Fruit fly (Drosophila melanogaster) whole organism, embryonic: ENCODE results near the gene CG17717.

ENCODE experiments used
- ATbp ChIP-seq: fragments of 200-800 bp; sonication (Bioruptor generic); optimal IDR thresholded peaks from 2 replicates; lab custom pipeline; 2017; ENCODE audit warnings: missing biosample characterization, mild to moderate bottlenecking, missing genetic modification characterization, missing genetic modification reagents
- Asciz ChIP-seq: fragments of 200-800 bp; sonication (Bioruptor generic); optimal IDR thresholded peaks from 2 replicates; lab custom pipeline; 2017; ENCODE audit warnings: missing biosample characterization, mild to moderate bottlenecking, missing genetic modification characterization, missing genetic modification reagents
- B-H1 ChIP-seq: fragments of 200-800 bp; sonication (Bioruptor generic); IDR thresholded peaks from 3 replicates; pipeline ENCODE4 v1.3.6; 2022; ENCODE audit warnings: missing biosample characterization, missing genetic modification characterization
- B-H2 ChIP-seq: fragments of 200-800 bp; sonication (Bioruptor generic); optimal IDR thresholded peaks from 2 replicates; lab custom pipeline; 2018; ENCODE audit warnings: missing biosample characterization, mild to moderate bottlenecking, missing genetic modification characterization
- Bdp1 ChIP-seq: fragments of 200-800 bp; sonication (Bioruptor generic); optimal IDR thresholded peaks from 3 replicates; lab custom pipeline; 2016; ENCODE audit warnings: missing biosample characterization, missing genetic modification characterization
- C15 ChIP-seq: fragments of 200-800 bp; sonication (Bioruptor generic); IDR thresholded peaks from 3 replicates; pipeline ENCODE4 v1.3.6; 2022; ENCODE audit warnings: missing biosample characterization, missing genetic modification characterization
- CG10462 ChIP-seq: fragments of 200-800 bp; sonication (Bioruptor generic); optimal IDR thresholded peaks from 2 replicates; lab custom pipeline; 2016; ENCODE audit warnings: missing biosample characterization, missing genetic modification characterization
- CG11085 ChIP-seq: fragments of 200-800 bp; sonication (Bioruptor generic); IDR thresholded peaks from 2 replicates; pipeline ENCODE4 v1.3.6; 2022; ENCODE audit warnings: missing biosample characterization, missing genetic modification characterization
- CG11560 ChIP-seq: fragments of 200-800 bp; sonication (Bioruptor generic); IDR thresholded peaks from 3 replicates; pipeline ENCODE4 v1.3.6; 2022; ENCODE audit warnings: missing biosample characterization, missing genetic modification characterization
- CG13424 ChIP-seq: fragments of 200-800 bp; sonication (Bioruptor generic); optimal IDR thresholded peaks from 2 replicates; lab custom pipeline; 2019; ENCODE audit warnings: missing biosample characterization, mild to moderate bottlenecking, missing genetic modification characterization, moderate library complexity
- CG13894 ChIP-seq: fragments of 200-800 bp; sonication (Bioruptor generic); optimal IDR thresholded peaks from 3 replicates; lab custom pipeline; 2018; ENCODE audit warnings: missing biosample characterization, mild to moderate bottlenecking, missing genetic modification characterization, moderate library complexity
- CG14050 ChIP-seq: fragments of 200-800 bp; sonication (Bioruptor generic); IDR thresholded peaks from 3 replicates; pipeline ENCODE4 v1.3.6; 2022; ENCODE audit warnings: missing biosample characterization, missing genetic modification characterization
- CG14860 ChIP-seq: fragments of 200-800 bp; sonication (Bioruptor generic); IDR thresholded peaks from 3 replicates; pipeline ENCODE4 v1.3.6; 2022; ENCODE audit warnings: missing biosample characterization, missing genetic modification characterization; ENCODE audit not compliant: partially characterized antibody
- CG15696 ChIP-seq: fragments of 200-800 bp; sonication (Bioruptor generic); optimal IDR thresholded peaks from 2 replicates; lab custom pipeline; 2019; ENCODE audit warnings: missing biosample characterization, mild to moderate bottlenecking, missing genetic modification characterization, moderate library complexity
- CG1602 ChIP-seq: fragments of 200-800 bp; sonication (Bioruptor generic); optimal IDR thresholded peaks from 3 replicates; lab custom pipeline; 2016; ENCODE audit warnings: missing biosample characterization, missing genetic modification characterization
- CG1647 ChIP-seq: fragments of 200-800 bp; sonication (Bioruptor generic); optimal IDR thresholded peaks from 3 replicates; lab custom pipeline; 2016; ENCODE audit warnings: missing biosample characterization, missing genetic modification characterization
- CG17361 ChIP-seq: fragments of 200-800 bp; sonication (Bioruptor generic); IDR thresholded peaks from 3 replicates; pipeline ENCODE4 v1.3.6; 2022; ENCODE audit warnings: missing biosample characterization, missing genetic modification characterization
- CG17612 ChIP-seq: fragments of 200-800 bp; sonication (Bioruptor generic); IDR thresholded peaks from 2 replicates; pipeline ENCODE4 v1.3.6; 2022; ENCODE audit warnings: missing biosample characterization, missing genetic modification characterization
- CG1792 ChIP-seq: fragments of 200-800 bp; sonication (Bioruptor generic); optimal IDR thresholded peaks from 2 replicates; lab custom pipeline; 2016; ENCODE audit warnings: missing biosample characterization, missing genetic modification characterization
- CG18599 ChIP-seq: fragments of 200-800 bp; sonication (Bioruptor generic); optimal IDR thresholded peaks from 3 replicates; lab custom pipeline; 2017; ENCODE audit warnings: missing biosample characterization, missing genetic modification characterization, mild to moderate bottlenecking, moderate library complexity, missing genetic modification reagents
- CG2875 ChIP-seq: fragments of 200-800 bp; sonication (Bioruptor generic); optimal IDR thresholded peaks from 2 replicates; lab custom pipeline; 2017; ENCODE audit warnings: missing biosample characterization, mild to moderate bottlenecking, missing genetic modification characterization, missing genetic modification reagents
- CG3163 ChIP-seq: fragments of 200-800 bp; sonication (Bioruptor generic); optimal IDR thresholded peaks from 3 replicates; lab custom pipeline; 2016; ENCODE audit warnings: missing biosample characterization, missing genetic modification characterization
- CG32532 ChIP-seq: fragments of 200-800 bp; sonication (Bioruptor generic); IDR thresholded peaks from 2 replicates; pipeline ENCODE4 v1.3.6; 2022; ENCODE audit warnings: missing biosample characterization, missing genetic modification characterization
- CG6813 ChIP-seq: fragments of 200-800 bp; sonication (Bioruptor generic); optimal IDR thresholded peaks from 2 replicates; lab custom pipeline; 2017; ENCODE audit warnings: missing biosample characterization, missing genetic modification characterization, mild to moderate bottlenecking, moderate library complexity, missing genetic modification reagents
- CG7987 ChIP-seq: fragments of 200-800 bp; sonication (Bioruptor generic); optimal IDR thresholded peaks from 2 replicates; lab custom pipeline; 2018; ENCODE audit warnings: missing biosample characterization, mild to moderate bottlenecking, missing genetic modification characterization, moderate library complexity
- CG9727 ChIP-seq: fragments of 200-800 bp; sonication (Bioruptor generic); optimal IDR thresholded peaks from 3 replicates; lab custom pipeline; 2017; ENCODE audit warnings: missing biosample characterization, mild to moderate bottlenecking, missing genetic modification characterization
- Dip2 ChIP-seq: fragments of 200-800 bp; sonication (Bioruptor generic); IDR thresholded peaks from 2 replicates; pipeline ENCODE4 v1.3.6; 2022; ENCODE audit warnings: missing biosample characterization, missing genetic modification characterization
- E2f1 ChIP-seq: fragments of 200-800 bp; sonication (Bioruptor generic); IDR thresholded peaks from 2 replicates; pipeline ENCODE4 v1.3.6; 2022; ENCODE audit warnings: missing biosample characterization, missing genetic modification characterization
- Fer3 ChIP-seq: fragments of 200-800 bp; sonication (Bioruptor generic); optimal IDR thresholded peaks from 2 replicates; lab custom pipeline; 2018; ENCODE audit warnings: missing biosample characterization, mild to moderate bottlenecking, missing genetic modification characterization, moderate library complexity
- HHEX ChIP-seq: fragments of 200-800 bp; sonication (Bioruptor generic); optimal IDR thresholded peaks from 3 replicates; lab custom pipeline; 2017; ENCODE audit warnings: missing biosample characterization, mild to moderate bottlenecking, missing genetic modification characterization, missing genetic modification reagents
- HLH3B ChIP-seq: fragments of 200-800 bp; sonication (Bioruptor generic); IDR thresholded peaks from 2 replicates; pipeline ENCODE4 v1.3.6; 2022; ENCODE audit warnings: missing biosample characterization, missing genetic modification characterization
- HLHmδ ChIP-seq: fragments of 200-800 bp; sonication (Bioruptor generic); optimal IDR thresholded peaks from 2 replicates; lab custom pipeline; 2018; ENCODE audit warnings: missing biosample characterization, mild to moderate bottlenecking, missing genetic modification characterization, moderate library complexity
- Lim3 ChIP-seq: fragments of 200-800 bp; sonication (Bioruptor generic); IDR thresholded peaks from 2 replicates; pipeline ENCODE4 v1.3.6; 2022; ENCODE audit warnings: missing biosample characterization, missing genetic modification characterization
- Stat92E ChIP-seq, 3 experiments: fragments of >200 bp in 2 of 3; fragments of 200-800 bp in 1 of 3; sonication (Bioruptor generic) in 1 of 3; optimal IDR thresholded peaks; 2 replicates each; lab custom pipeline; 2017 to 2019; ENCODE audit warnings: missing biosample characterization in 3 of 3, missing genetic modification characterization in 3 of 3, mild to moderate bottlenecking in 1 of 3, moderate library complexity in 1 of 3
- Tbp ChIP-seq: fragments of >200 bp; optimal IDR thresholded peaks from 2 replicates; lab custom pipeline; 2018; ENCODE audit warnings: missing biosample characterization, missing genetic modification characterization
- ara ChIP-seq: fragments of 200-800 bp; sonication (Bioruptor generic); IDR thresholded peaks from 2 replicates; pipeline ENCODE4 v1.3.6; 2022; ENCODE audit warnings: missing biosample characterization, missing genetic modification characterization
- az2 ChIP-seq: fragments of 200-800 bp; sonication (Bioruptor generic); optimal IDR thresholded peaks from 3 replicates; lab custom pipeline; 2016; ENCODE audit warnings: missing biosample characterization, missing genetic modification characterization
- bab2 ChIP-seq: fragments of 200-800 bp; sonication (Bioruptor generic); optimal IDR thresholded peaks from 2 replicates; lab custom pipeline; 2016; ENCODE audit warnings: missing biosample characterization, missing genetic modification characterization
- gem ChIP-seq: fragments of 200-800 bp; sonication (Bioruptor generic); optimal IDR thresholded peaks from 2 replicates; lab custom pipeline; 2019; ENCODE audit warnings: missing biosample characterization, mild to moderate bottlenecking, missing genetic modification characterization, moderate library complexity
- grn ChIP-seq: fragments of 200-800 bp; sonication (Bioruptor generic); optimal IDR thresholded peaks from 3 replicates; lab custom pipeline; 2017; ENCODE audit warnings: missing biosample characterization, missing genetic modification characterization
- her ChIP-seq: fragments of 200-800 bp; sonication (Bioruptor generic); optimal IDR thresholded peaks from 2 replicates; lab custom pipeline; 2016; ENCODE audit warnings: missing biosample characterization, missing genetic modification characterization
- kay ChIP-seq: fragments of 200-800 bp; sonication (Bioruptor generic); optimal IDR thresholded peaks from 2 replicates; lab custom pipeline; 2016; ENCODE audit warnings: missing biosample characterization, missing genetic modification characterization
- ken ChIP-seq: fragments of 200-800 bp; sonication (Bioruptor generic); IDR thresholded peaks from 3 replicates; pipeline ENCODE4 v1.3.6; 2022; ENCODE audit warnings: missing biosample characterization, missing genetic modification characterization
- mld ChIP-seq: fragments of 200-800 bp; sonication (Bioruptor generic); IDR thresholded peaks from 3 replicates; pipeline ENCODE4 v1.3.6; 2022; ENCODE audit warnings: missing biosample characterization, missing genetic modification characterization; ENCODE audit not compliant: partially characterized antibody
- oc ChIP-seq: fragments of 200-800 bp; sonication (Bioruptor generic); optimal IDR thresholded peaks from 2 replicates; lab custom pipeline; 2018; ENCODE audit warnings: missing biosample characterization, mild to moderate bottlenecking, missing genetic modification characterization, moderate library complexity
- p53 ChIP-seq: fragments of 200-800 bp; sonication (Bioruptor generic); optimal IDR thresholded peaks from 2 replicates; lab custom pipeline; 2016; ENCODE audit warnings: missing biosample characterization, missing genetic modification characterization
- pfk ChIP-seq: fragments of 200-800 bp; sonication (Bioruptor generic); optimal IDR thresholded peaks from 2 replicates; lab custom pipeline; 2018; ENCODE audit warnings: missing biosample characterization, mild to moderate bottlenecking, missing genetic modification characterization, moderate library complexity
- rib ChIP-seq: fragments of 200-800 bp; sonication (Bioruptor generic); IDR thresholded peaks from 2 replicates; pipeline ENCODE4 v1.3.6; 2022; ENCODE audit warnings: missing biosample characterization, missing genetic modification characterization
- scrt ChIP-seq: fragments of 200-800 bp; sonication (Bioruptor generic); optimal IDR thresholded peaks from 2 replicates; lab custom pipeline; 2018; ENCODE audit warnings: missing biosample characterization, mild to moderate bottlenecking, missing genetic modification characterization, moderate library complexity
- slbo ChIP-seq: fragments of 200-800 bp; sonication (Bioruptor generic); IDR thresholded peaks from 2 replicates; pipeline ENCODE4 v1.3.6; 2022; ENCODE audit warnings: missing biosample characterization, missing genetic modification characterization
- tll ChIP-seq, 2 experiments: fragments of 200-800 bp in 1 of 2; fragments of >200 bp in 1 of 2; sonication (Bioruptor generic) in 1 of 2; optimal IDR thresholded peaks; 2 replicates each; lab custom pipeline; 2017 to 2019; ENCODE audit warnings: missing biosample characterization in 2 of 2, missing genetic modification characterization in 2 of 2, mild to moderate bottlenecking in 1 of 2, moderate library complexity in 1 of 2

CG17717 gene

dm6 chrX:6592093-6592492, 3.0 kb downstream of the CG17717 start (continued):
- TF ChIP-seq oc (tag; lab: Kevin White, UChicago) (peak; percentile 80), ken (GFP tag; lab: Robert Waterston, UW) (0 out of 3 replicates have a peak, but pooled peaks have one; percentile 25), Stat92E (GFP tag; optimal IDR thresholded peaks at IDR 0.05; lab: Kevin White, UChicago) (no peak), CG13894 (peak; percentile 14), CG14050 (no peak), Dip2 (GFP tag; lab: Robert Waterston, UW) (no peak), kay (GFP tag; lab: Kevin White, UChicago) (no peak), B-H1 (no peak), CG18599 (GFP tag; lab: Kevin White, UChicago) (peak; percentile 67), HLHmδ (no peak), ATbp (GFP tag; lab: Kevin White, UChicago) (peak; percentile 43), B-H2 (GFP tag; lab: Kevin White, UChicago) (peak; percentile 62), scrt (peak; percentile 11), pfk (peak; percentile 6), CG1792 (GFP tag; lab: Kevin White, UChicago) (peak; percentile 17), gem (tag; lab: Kevin White, UChicago) (no peak), her (no peak), grn (peak; percentile 0), CG17612 (no peak), bab2 (peak; percentile 21), CG11560 (tag; lab: Robert Waterston, UW) (no peak), tll (GFP tag; optimal IDR thresholded peaks at IDR 0.05; lab: Kevin White, UChicago) (no peak), Fer3 (tag; lab: Kevin White, UChicago) (peak; percentile 21), CG3163 (GFP tag; lab: Kevin White, UChicago) (no peak), Bdp1 (GFP tag; lab: Kevin White, UChicago) (no peak), CG6813 (peak; percentile 79), Asciz (peak; percentile 5), HHEX (GFP tag; lab: Kevin White, UChicago) (peak; percentile 56), ara (GFP tag; lab: Robert Waterston, UW) (no peak), HLH3B (GFP tag; lab: Robert Waterston, UW) (no peak), Tbp (GFP tag; lab: Kevin White, UChicago) (no peak), CG9727 (peak; percentile 12), CG2875 (GFP tag; lab: Kevin White, UChicago) (peak; percentile 37), CG13424 (tag; lab: Kevin White, UChicago) (peak; percentile 13), E2f1 (GFP tag; lab: Robert Waterston, UW) (no peak), slbo (GFP tag; lab: Robert Waterston, UW) (no peak; the same call in 1 of the 2 replicates), C15 (GFP tag; lab: Robert Waterston, UW) (0 out of 3 replicates have a peak, but pooled peaks have one; percentile 33), CG32532 (GFP tag; lab: Robert Waterston, UW) (peak; percentile 29), CG11085 (no peak), p53 (GFP tag; lab: Kevin White, UChicago) (no peak), CG15696 (peak; percentile 25), CG17361 (GFP tag; lab: Robert Waterston, UW) (no peak), Lim3 (GFP tag; lab: Robert Waterston, UW) (no peak), rib (no peak), CG1602 (no peak), CG7987 (GFP tag; lab: Kevin White, UChicago) (peak; percentile 56), CG10462 (GFP tag; lab: Kevin White, UChicago) (no peak), CG1647 (no peak), CG14860 (GFP tag; lab: Robert Waterston, UW) (no peak), az2 (no peak), mld (GFP tag; lab: Robert Waterston, UW) (no peak)
